Worm (Caenorhabditis elegans) whole organism, L4/young adult: ENCODE results near the gene F47D12.3.

Experiments
- W03F9.2 ChIP-seq: fragments of 150-350 bp; optimal IDR thresholded peaks from 2 replicates; lab custom pipeline; 2014; ENCODE audit warnings: missing biosample characterization, missing genetic modification characterization
- dao-5 ChIP-seq: sonication (generic microtip); optimal IDR thresholded peaks from 2 replicates; lab custom pipeline; 2016; ENCODE audit warnings: missing genotype, missing genetic modification characterization, moderate library complexity, missing compliant biosample characterization
- him-1 ChIP-seq: sonication (generic microtip); optimal IDR thresholded peaks from 2 replicates; lab custom pipeline; 2016; ENCODE audit warnings: missing genotype, missing genetic modification reagents, missing genetic modification characterization, missing compliant biosample characterization

- TF ChIP-seq dao-5 (tag; lab: Kevin White, UChicago) (no peak), him-1 (tag; lab: Kevin White, UChicago) (no peak), W03F9.2 (tag; lab: Kevin White, UChicago) (no peak)
Measured at ce11 chrIII:6279453-6279852, 18.8 kb upstream of the F47D12.3 start.
